Fruit fly (Drosophila melanogaster) whole organism, embryonic: ENCODE results near the gene Fum1.
A peak's percentile ranks its signal among the peaks of the same experiment; 100 is the strongest.

Experiments used
- CG10274 ChIP-seq: fragments of 200-800 bp; sonication (Bioruptor generic); optimal IDR thresholded peaks from 3 replicates; lab custom pipeline; 2017; ENCODE audit warnings: missing biosample characterization, mild to moderate bottlenecking, missing genetic modification characterization
- CG10959 ChIP-seq: fragments of 200-800 bp; sonication (Bioruptor generic); IDR thresholded peaks from 2 replicates; pipeline ENCODE4 v1.3.6; 2022; ENCODE audit warnings: missing biosample characterization, missing genetic modification characterization
- CG11247 ChIP-seq: fragments of 200-800 bp; sonication (Bioruptor generic); IDR thresholded peaks from 2 replicates; pipeline ENCODE4 v1.3.6; 2022; ENCODE audit warnings: missing biosample characterization, missing genetic modification characterization
- CG12155 ChIP-seq: fragments of 200-800 bp; sonication (Bioruptor generic); optimal IDR thresholded peaks from 3 replicates; lab custom pipeline; 2016; ENCODE audit warnings: missing biosample characterization, missing genetic modification characterization
- CG1233 ChIP-seq: fragments of 200-800 bp; sonication (Bioruptor generic); optimal IDR thresholded peaks from 4 replicates; lab custom pipeline; 2018; ENCODE audit warnings: missing biosample characterization, mild to moderate bottlenecking, missing genetic modification characterization
- CG13296 ChIP-seq: fragments of 200-800 bp; sonication (Bioruptor generic); optimal IDR thresholded peaks from 3 replicates; lab custom pipeline; 2018; ENCODE audit warnings: missing biosample characterization, mild to moderate bottlenecking, missing genetic modification characterization
- CG16815 ChIP-seq: fragments of 200-800 bp; sonication (Bioruptor generic); optimal IDR thresholded peaks from 3 replicates; lab custom pipeline; 2017; ENCODE audit warnings: missing biosample characterization, mild to moderate bottlenecking, missing genetic modification characterization
- CG18764 ChIP-seq: fragments of 200-800 bp; sonication (Bioruptor generic); optimal IDR thresholded peaks from 3 replicates; lab custom pipeline; 2016; ENCODE audit warnings: missing biosample characterization, missing genetic modification characterization
- CG2116 ChIP-seq: fragments of 200-800 bp; sonication (Bioruptor generic); optimal IDR thresholded peaks from 3 replicates; lab custom pipeline; 2018; ENCODE audit warnings: missing biosample characterization, mild to moderate bottlenecking, missing genetic modification characterization
- CG31388 ChIP-seq: fragments of 200-800 bp; sonication (Bioruptor generic); optimal IDR thresholded peaks from 2 replicates; lab custom pipeline; 2016; ENCODE audit warnings: missing biosample characterization, missing genetic modification characterization
- CG32767 ChIP-seq: fragments of 200-800 bp; sonication (Bioruptor generic); IDR thresholded peaks from 2 replicates; pipeline ENCODE4 v1.3.6; 2022; ENCODE audit warnings: missing biosample characterization, missing genetic modification characterization
- CG4282 ChIP-seq: fragments of 200-800 bp; sonication (Bioruptor generic); optimal IDR thresholded peaks from 2 replicates; lab custom pipeline; 2016; ENCODE audit warnings: missing biosample characterization, missing genetic modification characterization
- CG5953 ChIP-seq: fragments of 200-800 bp; sonication (Bioruptor generic); IDR thresholded peaks from 2 replicates; pipeline ENCODE4 v1.3.6; 2022; ENCODE audit warnings: missing biosample characterization, missing genetic modification characterization
- CG6683 ChIP-seq: fragments of 200-800 bp; sonication (Bioruptor generic); optimal IDR thresholded peaks from 2 replicates; lab custom pipeline; 2017; ENCODE audit warnings: missing biosample characterization, mild to moderate bottlenecking, missing genetic modification characterization, missing genetic modification reagents
- CG8089 ChIP-seq: fragments of 200-800 bp; sonication (Bioruptor generic); optimal IDR thresholded peaks from 3 replicates; lab custom pipeline; 2016; ENCODE audit warnings: missing biosample characterization, missing genetic modification characterization
- CG8290 ChIP-seq, 3 experiments: fragments of 200-800 bp; sonication (Bioruptor generic); optimal IDR thresholded peaks; 2 replicates each; lab custom pipeline; 2016 to 2019; ENCODE audit warnings: missing biosample characterization in 3 of 3, missing genetic modification characterization in 3 of 3, mild to moderate bottlenecking in 2 of 3, moderate library complexity in 1 of 3
- CG8388 ChIP-seq: fragments of 200-800 bp; sonication (Bioruptor generic); optimal IDR thresholded peaks from 2 replicates; lab custom pipeline; 2019; ENCODE audit warnings: missing biosample characterization, mild to moderate bottlenecking, missing genetic modification characterization, moderate library complexity
- CG9797 ChIP-seq: fragments of 200-800 bp; sonication (Bioruptor generic); optimal IDR thresholded peaks from 3 replicates; lab custom pipeline; 2018; ENCODE audit warnings: missing biosample characterization, mild to moderate bottlenecking, missing genetic modification characterization
- Deaf1 ChIP-seq: fragments of 200-800 bp; optimal IDR thresholded peaks from 3 replicates; lab custom pipeline; 2019; ENCODE audit warnings: missing biosample characterization, mild to moderate bottlenecking, missing genetic modification characterization, moderate library complexity
- Dek ChIP-seq: fragments of 200-800 bp; sonication (Bioruptor generic); optimal IDR thresholded peaks from 3 replicates; lab custom pipeline; 2019; ENCODE audit warnings: missing biosample characterization, mild to moderate bottlenecking, missing genetic modification characterization, moderate library complexity
- E2f1 ChIP-seq: fragments of 200-800 bp; sonication (Bioruptor generic); IDR thresholded peaks from 2 replicates; pipeline ENCODE4 v1.3.6; 2022; ENCODE audit warnings: missing biosample characterization, missing genetic modification characterization
- ERR ChIP-seq: fragments of 200-800 bp; sonication (Bioruptor generic); optimal IDR thresholded peaks from 2 replicates; lab custom pipeline; 2016; ENCODE audit warnings: missing biosample characterization, missing genetic modification characterization
- HHEX ChIP-seq: fragments of 200-800 bp; sonication (Bioruptor generic); optimal IDR thresholded peaks from 3 replicates; lab custom pipeline; 2017; ENCODE audit warnings: missing biosample characterization, mild to moderate bottlenecking, missing genetic modification characterization, missing genetic modification reagents
- HLH3B ChIP-seq: fragments of 200-800 bp; sonication (Bioruptor generic); IDR thresholded peaks from 2 replicates; pipeline ENCODE4 v1.3.6; 2022; ENCODE audit warnings: missing biosample characterization, missing genetic modification characterization
- NC2β ChIP-seq: fragments of 200-800 bp; sonication (Bioruptor generic); optimal IDR thresholded peaks from 2 replicates; lab custom pipeline; 2016; ENCODE audit warnings: missing biosample characterization, missing genetic modification characterization
- Optix ChIP-seq: fragments of 200-800 bp; sonication (Bioruptor generic); IDR thresholded peaks from 3 replicates; pipeline ENCODE4 v1.3.6; 2022; ENCODE audit warnings: missing biosample characterization, missing genetic modification characterization
- PHDP ChIP-seq: fragments of 200-800 bp; sonication (Bioruptor generic); optimal IDR thresholded peaks from 3 replicates; lab custom pipeline; 2018; ENCODE audit warnings: missing biosample characterization, mild to moderate bottlenecking, missing genetic modification characterization, moderate library complexity
- Scr ChIP-seq: fragments of 200-800 bp; sonication (Bioruptor generic); IDR thresholded peaks from 2 replicates; pipeline ENCODE4 v1.3.6; 2022; ENCODE audit warnings: missing biosample characterization, missing genetic modification characterization; ENCODE audit not compliant: partially characterized antibody
- Sin3A ChIP-seq: fragments of >200 bp; optimal IDR thresholded peaks from 2 replicates; lab custom pipeline; 2018
- Sox100B ChIP-seq: fragments of 200-800 bp; sonication (Bioruptor generic); optimal IDR thresholded peaks from 3 replicates; lab custom pipeline; 2018; ENCODE audit warnings: missing biosample characterization, mild to moderate bottlenecking, missing genetic modification characterization
- Tbp ChIP-seq: fragments of >200 bp; optimal IDR thresholded peaks from 2 replicates; lab custom pipeline; 2018; ENCODE audit warnings: missing biosample characterization, missing genetic modification characterization
- ara ChIP-seq: fragments of 200-800 bp; sonication (Bioruptor generic); IDR thresholded peaks from 2 replicates; pipeline ENCODE4 v1.3.6; 2022; ENCODE audit warnings: missing biosample characterization, missing genetic modification characterization
- bbx ChIP-seq: fragments of 200-800 bp; sonication (Bioruptor generic); IDR thresholded peaks from 2 replicates; pipeline ENCODE4 v1.3.6; 2022; ENCODE audit warnings: missing biosample characterization, missing genetic modification characterization; ENCODE audit not compliant: partially characterized antibody
- croc ChIP-seq: fragments of 200-800 bp; sonication (Bioruptor generic); conservative IDR thresholded peaks from 3 replicates; pipeline ENCODE4 v1.3.6; 2022; ENCODE audit warnings: missing biosample characterization, missing genetic modification characterization
- dati ChIP-seq: fragments of 200-800 bp; sonication (Bioruptor generic); IDR thresholded peaks from 2 replicates; pipeline ENCODE4 v1.3.6; 2022; ENCODE audit warnings: missing biosample characterization, missing genetic modification characterization
- dm ChIP-seq: fragments of 200-800 bp; sonication (Bioruptor generic); optimal IDR thresholded peaks from 3 replicates; lab custom pipeline; 2016; ENCODE audit warnings: missing biosample characterization, missing genetic modification characterization
- esg ChIP-seq: fragments of 200-800 bp; sonication (Bioruptor generic); conservative IDR thresholded peaks from 2 replicates; pipeline ENCODE4 v1.3.6; 2022; ENCODE audit warnings: missing biosample characterization, missing genetic modification characterization
- exex ChIP-seq: fragments of 200-800 bp; sonication (Bioruptor generic); optimal IDR thresholded peaks from 4 replicates; lab custom pipeline; 2018; ENCODE audit warnings: missing biosample characterization, mild to moderate bottlenecking, missing genetic modification characterization, moderate library complexity
- gce ChIP-seq: fragments of 200-800 bp; sonication (Bioruptor generic); IDR thresholded peaks from 3 replicates; pipeline ENCODE4 v1.3.6; 2022; ENCODE audit warnings: missing biosample characterization, missing genetic modification characterization
- gsb ChIP-seq: fragments of 200-800 bp; sonication (Bioruptor generic); IDR thresholded peaks from 2 replicates; pipeline ENCODE4 v1.3.6; 2022; ENCODE audit warnings: missing biosample characterization, missing genetic modification characterization
- ind ChIP-seq: fragments of 200-800 bp; sonication (Bioruptor generic); optimal IDR thresholded peaks from 3 replicates; lab custom pipeline; 2016; ENCODE audit warnings: missing biosample characterization, missing genetic modification characterization
- kay ChIP-seq: fragments of 200-800 bp; sonication (Bioruptor generic); optimal IDR thresholded peaks from 2 replicates; lab custom pipeline; 2016; ENCODE audit warnings: missing biosample characterization, missing genetic modification characterization
- nau ChIP-seq: fragments of 200-800 bp; sonication (Bioruptor generic); optimal IDR thresholded peaks from 3 replicates; lab custom pipeline; 2017; ENCODE audit warnings: missing biosample characterization, mild to moderate bottlenecking, missing genetic modification characterization, missing genetic modification reagents
- psq ChIP-seq: fragments of 200-800 bp; sonication (Bioruptor generic); optimal IDR thresholded peaks from 2 replicates; lab custom pipeline; 2017; ENCODE audit warnings: missing biosample characterization, missing genetic modification characterization
- sc ChIP-seq, 3 experiments: fragments of >200 bp in 2 of 3; fragments of 200-800 bp in 1 of 3; sonication (Bioruptor generic) in 1 of 3; optimal IDR thresholded peaks; 2 replicates in 2 of 3; 3 replicates in 1 of 3; lab custom pipeline; 2017; ENCODE audit warnings: mild to moderate bottlenecking in 1 of 3, missing biosample characterization in 1 of 3, missing genetic modification characterization in 1 of 3, missing genetic modification reagents in 1 of 3
- scrt ChIP-seq: fragments of 200-800 bp; sonication (Bioruptor generic); optimal IDR thresholded peaks from 2 replicates; lab custom pipeline; 2018; ENCODE audit warnings: missing biosample characterization, mild to moderate bottlenecking, missing genetic modification characterization, moderate library complexity
- sim ChIP-seq: fragments of 200-800 bp; sonication (Bioruptor generic); IDR thresholded peaks from 2 replicates; pipeline ENCODE4 v1.3.6; 2022; ENCODE audit warnings: missing biosample characterization, missing genetic modification characterization
- slou ChIP-seq: fragments of 200-800 bp; sonication (Bioruptor generic); optimal IDR thresholded peaks from 3 replicates; lab custom pipeline; 2016; ENCODE audit warnings: missing biosample characterization, missing genetic modification characterization
- sqz ChIP-seq: fragments of 200-800 bp; sonication (Bioruptor generic); optimal IDR thresholded peaks from 3 replicates; lab custom pipeline; 2018; ENCODE audit warnings: missing biosample characterization, mild to moderate bottlenecking, missing genetic modification characterization
- tin ChIP-seq: fragments of 200-800 bp; sonication (Bioruptor generic); optimal IDR thresholded peaks from 3 replicates; lab custom pipeline; 2016; ENCODE audit warnings: missing biosample characterization, missing genetic modification characterization
- vvl ChIP-seq: fragments of 200-800 bp; sonication (Bioruptor generic); IDR thresholded peaks from 2 replicates; pipeline ENCODE4 v1.3.6; 2022; ENCODE audit warnings: missing biosample characterization, missing genetic modification characterization
- wor ChIP-seq: fragments of 200-800 bp; sonication (Bioruptor generic); IDR thresholded peaks from 2 replicates; pipeline ENCODE4 v1.3.6; 2022; ENCODE audit warnings: missing biosample characterization, missing genetic modification characterization

Gene Fum1

dm6 chrX:6719968-6720367 lies 41.7 kb downstream of the Fum1 start (continued):
- no peak for TF ChIP-seq tin (GFP tag; lab: Kevin White, UChicago)
- 0 out of 2 replicates have a peak, but pooled peaks have one; percentile 41 for TF ChIP-seq ara (GFP tag; lab: Robert Waterston, UW)
- TF ChIP-seq NC2β (GFP tag; lab: Kevin White, UChicago), result no peak
- no peak for TF ChIP-seq sqz (GFP tag; lab: Kevin White, UChicago)
- TF ChIP-seq CG2116 (GFP tag; lab: Kevin White, UChicago), result no peak
- TF ChIP-seq Sox100B (GFP tag; lab: Kevin White, UChicago), result no peak
- TF ChIP-seq HHEX (GFP tag; lab: Kevin White, UChicago), result peak; percentile 6
- TF ChIP-seq psq (GFP tag; lab: Kevin White, UChicago), result no peak
- TF ChIP-seq HLH3B (GFP tag; lab: Robert Waterston, UW), result no peak
- TF ChIP-seq dm, result no peak
- no peak for TF ChIP-seq CG8089 (GFP tag; lab: Kevin White, UChicago)
- no peak for TF ChIP-seq ERR (GFP tag; lab: Kevin White, UChicago)
- TF ChIP-seq CG8388, result no peak
- no peak for TF ChIP-seq ind (GFP tag; lab: Kevin White, UChicago)
- peak; percentile 2 for TF ChIP-seq CG18764 (GFP tag; lab: Kevin White, UChicago)
- TF ChIP-seq wor (GFP tag; lab: Robert Waterston, UW), result no peak
- TF ChIP-seq croc (GFP tag; lab: Robert Waterston, UW), result no peak
- TF ChIP-seq Dek (tag; lab: Kevin White, UChicago), result no peak
- TF ChIP-seq CG10274 (GFP tag; lab: Kevin White, UChicago), result no peak
- no peak for TF ChIP-seq CG4282 (GFP tag; lab: Kevin White, UChicago)
- TF ChIP-seq CG8290 (GFP tag; optimal IDR thresholded peaks at IDR 0.05; lab: Kevin White, UChicago), result no peak
- TF ChIP-seq CG8290 (tag; optimal IDR thresholded peaks at IDR 0.05; lab: Kevin White, UChicago), result peak in 1 of 2 experiments; percentile 1
- no peak for TF ChIP-seq Tbp (GFP tag; lab: Kevin White, UChicago)
- no peak for TF ChIP-seq CG9797 (GFP tag; lab: Kevin White, UChicago)
- no peak for TF ChIP-seq Sin3A (lab: Kevin White, UChicago)
- peak; percentile 46 for TF ChIP-seq CG11247 (GFP tag; lab: Robert Waterston, UW)
- TF ChIP-seq Optix (GFP tag; lab: Robert Waterston, UW), result 0 out of 3 replicates have a peak, but pooled peaks have one; percentile 20
- TF ChIP-seq CG32767, result no peak
- no peak for TF ChIP-seq CG31388
- TF ChIP-seq CG5953 (GFP tag; lab: Robert Waterston, UW), result no peak
- no peak for TF ChIP-seq CG6683 (GFP tag; lab: Kevin White, UChicago)
- no peak for TF ChIP-seq bbx (GFP tag; lab: Robert Waterston, UW)
- TF ChIP-seq vvl (GFP tag; lab: Robert Waterston, UW), result peak; percentile 29; the same call in 1 of the 2 replicates
- TF ChIP-seq scrt (GFP tag; lab: Kevin White, UChicago), result no peak
- no peak for TF ChIP-seq sim
- no peak for TF ChIP-seq CG10959 (GFP tag; lab: Robert Waterston, UW)
- TF ChIP-seq esg (GFP tag; lab: Robert Waterston, UW), result no peak
- TF ChIP-seq kay (GFP tag; lab: Kevin White, UChicago), result no peak
- peak; percentile 47 for TF ChIP-seq CG1233 (GFP tag; lab: Kevin White, UChicago)
- TF ChIP-seq dati (GFP tag; lab: Robert Waterston, UW), result no peak
- TF ChIP-seq CG12155 (GFP tag; lab: Kevin White, UChicago), result no peak
- TF ChIP-seq gsb (GFP tag; lab: Robert Waterston, UW), result no peak
- TF ChIP-seq slou (GFP tag; lab: Kevin White, UChicago), result no peak
- TF ChIP-seq CG16815, result no peak
- no peak for TF ChIP-seq E2f1
- peak; percentile 61; the same call in 1 of the 3 replicates for TF ChIP-seq gce
- TF ChIP-seq PHDP (tag; lab: Kevin White, UChicago), result peak; percentile 5
- TF ChIP-seq CG13296, result peak; percentile 35
- no peak for TF ChIP-seq Deaf1 (tag; lab: Kevin White, UChicago)
- TF ChIP-seq exex (tag; lab: Kevin White, UChicago), result no peak
- TF ChIP-seq sc (optimal IDR thresholded peaks at IDR 0.05; lab: Kevin White, UChicago), result no peak
- TF ChIP-seq sc (GFP tag; optimal IDR thresholded peaks at IDR 0.05; lab: Kevin White, UChicago), result no peak
- TF ChIP-seq nau, result no peak
- TF ChIP-seq Scr (GFP tag; lab: Robert Waterston, UW), result no peak
